Fruit fly (Drosophila melanogaster) whole organism, prepupa: ENCODE data around the gene AANATL2.
A peak's percentile ranks its signal among the peaks of the same experiment; 100 is the strongest.

Experiments used
- Hr4 ChIP-seq: fragments of 200-800 bp; sonication (Bioruptor generic); optimal IDR thresholded peaks from 3 replicates; lab custom pipeline; 2016; ENCODE audit warnings: missing biosample characterization, missing genetic modification characterization
- OdsH ChIP-seq: fragments of 200-800 bp; sonication (Bioruptor generic); optimal IDR thresholded peaks from 3 replicates; lab custom pipeline; 2016; ENCODE audit warnings: missing biosample characterization, missing genetic modification characterization
- Sox102F ChIP-seq: fragments of 200-800 bp; sonication (Bioruptor generic); optimal IDR thresholded peaks from 2 replicates; lab custom pipeline; 2016; ENCODE audit warnings: missing biosample characterization, mild to moderate bottlenecking, missing genetic modification characterization
- achi ChIP-seq: fragments of 200-800 bp; sonication (Bioruptor generic); optimal IDR thresholded peaks from 3 replicates; lab custom pipeline; 2016; ENCODE audit warnings: missing biosample characterization, missing genetic modification characterization

- TF ChIP-seq Sox102F (GFP tag; lab: Kevin White, UChicago) (peak; percentile 17), OdsH (GFP tag; lab: Kevin White, UChicago) (no peak), achi (peak; percentile 29), Hr4 (GFP tag; lab: Kevin White, UChicago) (peak; percentile 11)
Observed at dm6 chr2L:6273963-6274834, 18.5 kb downstream of the AANATL2 start.
